Fruit fly (Drosophila melanogaster): ENCODE data around the gene CG32563.

The CG32563 gene

DNA sequence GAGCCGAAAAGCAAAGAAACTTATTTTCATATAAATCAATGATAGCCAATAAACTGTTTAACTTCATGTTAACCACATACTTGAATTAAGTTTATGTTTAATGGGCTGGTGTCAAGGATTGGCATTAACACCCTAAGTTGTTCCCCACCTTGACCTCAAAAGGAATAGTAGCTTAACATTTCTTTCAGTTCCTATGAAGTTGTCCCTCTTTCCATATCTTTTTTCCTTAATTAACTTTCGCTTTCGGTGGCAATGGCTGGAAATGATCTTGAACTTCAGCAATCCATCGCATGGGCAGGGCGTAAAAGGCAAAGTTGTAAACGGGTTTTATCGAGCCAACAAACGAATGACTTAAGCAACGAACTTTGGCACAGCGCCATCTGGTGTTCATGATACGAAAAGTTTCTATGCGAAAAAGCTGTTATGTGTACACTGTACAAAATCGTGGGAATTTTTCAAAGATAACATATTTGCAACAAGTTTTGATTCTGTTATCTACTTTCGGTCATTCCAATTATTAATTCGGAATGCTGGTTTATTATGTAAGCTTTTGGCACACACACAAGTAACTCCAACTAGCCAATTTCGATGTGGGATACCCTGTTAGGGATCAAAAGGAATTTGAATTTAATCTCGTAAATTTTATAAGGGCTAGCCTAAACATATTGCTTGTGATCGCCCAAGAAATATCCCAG, 21.4 kb downstream of the CG32563 start (continued):
- TF ChIP-seq CG17359 (tag; optimal IDR thresholded peaks at IDR 0.05) (no peak), ssp (GFP tag; IDR thresholded peaks at IDR 0.05) (no peak), vfl (GFP tag; optimal IDR thresholded peaks at IDR 0.05) (peak; percentile 0), Hr78 (GFP tag; optimal IDR thresholded peaks at IDR 0.05) (peak in 1 of 2 experiments; percentile 49), Dp (GFP tag; optimal IDR thresholded peaks at IDR 0.05) (no peak), dimm (GFP tag; IDR thresholded peaks at IDR 0.05) (no peak), gem (tag; optimal IDR thresholded peaks at IDR 0.05) (peak; percentile 65), CG15269 (tag; optimal IDR thresholded peaks at IDR 0.05) (no peak), en (GFP tag; optimal IDR thresholded peaks at IDR 0.05) (no peak), Sox100B (GFP tag; optimal IDR thresholded peaks at IDR 0.05) (no peak), CG33557 (GFP tag; optimal IDR thresholded peaks at IDR 0.05) (no peak), tap (tag; optimal IDR thresholded peaks at IDR 0.05) (no peak), ab (GFP tag; optimal IDR thresholded peaks at IDR 0.05) (no peak), ci (GFP tag; IDR thresholded peaks at IDR 0.05) (0 out of 3 replicates have a peak, but pooled peaks have one; percentile 52), pnt (GFP tag; optimal IDR thresholded peaks at IDR 0.05) (peak; percentile 35), Dll (GFP tag; IDR thresholded peaks at IDR 0.05; ENCODE audit: partially characterized antibody) (no peak), CG10462 (GFP tag; optimal IDR thresholded peaks at IDR 0.05) (no peak), fu2 (GFP tag; optimal IDR thresholded peaks at IDR 0.05) (no peak), crp (GFP tag; optimal IDR thresholded peaks at IDR 0.05) (no peak), BtbVII (GFP tag; optimal IDR thresholded peaks at IDR 0.05) (no peak), stc (GFP tag; IDR thresholded peaks at IDR 0.05) (no peak), CG1603 (tag; optimal IDR thresholded peaks at IDR 0.05) (no peak), pfk (GFP tag; optimal IDR thresholded peaks at IDR 0.05) (no peak), CG12155 (GFP tag; optimal IDR thresholded peaks at IDR 0.05) (no peak), Mes4 (GFP tag; optimal IDR thresholded peaks at IDR 0.05) (no peak), CG4617 (GFP tag; optimal IDR thresholded peaks at IDR 0.05; ENCODE audit: borderline replicate concordance) (no peak), zf30C (GFP tag; optimal IDR thresholded peaks at IDR 0.05) (peak; percentile 16), CG6813 (GFP tag; optimal IDR thresholded peaks at IDR 0.05) (no peak), CG10147 (GFP tag; optimal IDR thresholded peaks at IDR 0.05) (no peak), CoRest (tag; optimal IDR thresholded peaks at IDR 0.05) (peak; percentile 50), Awh (GFP tag; IDR thresholded peaks at IDR 0.05) (peak; percentile 53; the same call in 1 of the 2 replicates), CG1602 (GFP tag; optimal IDR thresholded peaks at IDR 0.05) (no peak), Hr51 (GFP tag; optimal IDR thresholded peaks at IDR 0.05) (peak in 1 of 2 experiments; percentile 36), Asciz (GFP tag; optimal IDR thresholded peaks at IDR 0.05) (no peak), BEAF-32 (GFP tag; optimal IDR thresholded peaks at IDR 0.05) (no peak), ato (GFP tag; IDR thresholded peaks at IDR 0.05; ENCODE audit: partially characterized antibody) (no peak), peb (GFP tag; IDR thresholded peaks at IDR 0.05) (no peak), CG1024 (GFP tag; IDR thresholded peaks at IDR 0.05) (no peak), Side (GFP tag; optimal IDR thresholded peaks at IDR 0.05) (no peak), wek (GFP tag; optimal IDR thresholded peaks at IDR 0.05) (no peak), chn (GFP tag; optimal IDR thresholded peaks at IDR 0.05) (peak; percentile 37), ham (GFP tag; IDR thresholded peaks at IDR 0.05) (no peak), Aef1 (GFP tag; IDR thresholded peaks at IDR 0.05) (no peak), Camta (GFP tag; optimal IDR thresholded peaks at IDR 0.05) (peak; percentile 25), CG2129 (GFP tag; IDR thresholded peaks at IDR 0.05; ENCODE audit: partially characterized antibody) (no peak), pros (GFP tag; optimal IDR thresholded peaks at IDR 0.05) (peak; percentile 23), CG12219 (GFP tag; optimal IDR thresholded peaks at IDR 0.05) (no peak), Trl (optimal IDR thresholded peaks at IDR 0.05) (no peak), Trl (GFP tag; optimal IDR thresholded peaks at IDR 0.05) (no peak)
